Worm (Caenorhabditis elegans): ENCODE data around the gene str-56.

ce11 chrV:15899696-15900095 lies 27.3 kb downstream of the str-56 start, which contains the start of gene T06C12.14:
- no peak for TF ChIP-seq ama-1 (optimal IDR thresholded peaks at IDR 0.05)
- TF ChIP-seq ceh-36 (tag; optimal IDR thresholded peaks at IDR 0.05) = no peak
- TF ChIP-seq flt-1 (GFP tag; IDR thresholded peaks at IDR 0.05) = no peak
- TF ChIP-seq aly-1 (tag; optimal IDR thresholded peaks at IDR 0.05) = no peak
- TF ChIP-seq hmbx-1 (tag; optimal IDR thresholded peaks at IDR 0.05) = no peak
- TF ChIP-seq tbx-37 (GFP tag; conservative IDR thresholded peaks at IDR 0.05) = no peak

All from whole organism, early embryonic.